Worm (Caenorhabditis elegans): ENCODE results near the gene srt-6.

ce11 chrV:7381008-7381407 is 27.6 kb downstream of the srt-6 start, which contains the start of gene C03G6.17:
- TF ChIP-seq hnd-1 (tag; optimal IDR thresholded peaks at IDR 0.05) = no peak
- TF ChIP-seq ceh-13 (GFP tag; optimal IDR thresholded peaks at IDR 0.05) = no peak
- TF ChIP-seq sea-1 (GFP tag; conservative IDR thresholded peaks at IDR 0.05) = no peak
- no peak for TF ChIP-seq F13C5.2 (tag; optimal IDR thresholded peaks at IDR 0.05)
- no peak for TF ChIP-seq hmg-4 (GFP tag; optimal IDR thresholded peaks at IDR 0.05)
- TF ChIP-seq ama-1 (optimal IDR thresholded peaks at IDR 0.05) = no peak
- TF ChIP-seq flt-1 (GFP tag; IDR thresholded peaks at IDR 0.05) = no peak
- TF ChIP-seq ets-7 (tag; optimal IDR thresholded peaks at IDR 0.05) = no peak
- TF ChIP-seq B0310.2 (tag; optimal IDR thresholded peaks at IDR 0.05) = no peak
- TF ChIP-seq tbx-11 (GFP tag; IDR thresholded peaks at IDR 0.05) = no peak
- no peak for TF ChIP-seq pes-1 (GFP tag; IDR thresholded peaks at IDR 0.05)
- no peak for TF ChIP-seq scrt-1 (GFP tag; IDR thresholded peaks at IDR 0.05)
- no peak for TF ChIP-seq tbx-37 (GFP tag; conservative IDR thresholded peaks at IDR 0.05)

Data from whole organism, early embryonic.